Fruit fly (Drosophila melanogaster) whole organism, embryonic: ENCODE results near the gene mag.

Experiments used
- Ada2b ChIP-seq: fragments of 200-800 bp; sonication (Bioruptor generic); IDR thresholded peaks from 2 replicates; pipeline ENCODE4 v1.3.6; 2022; ENCODE audit warnings: missing biosample characterization, missing genetic modification characterization
- Adf1 ChIP-seq: fragments of 200-800 bp; sonication (Bioruptor generic); IDR thresholded peaks from 2 replicates; pipeline ENCODE4 v1.3.6; 2022; ENCODE audit warnings: missing biosample characterization, missing genetic modification characterization
- Bteb2 ChIP-seq: fragments of 200-800 bp; sonication (Bioruptor generic); optimal IDR thresholded peaks from 2 replicates; lab custom pipeline; 2016; ENCODE audit warnings: missing biosample characterization, missing genetic modification characterization
- CG10274 ChIP-seq: fragments of 200-800 bp; sonication (Bioruptor generic); optimal IDR thresholded peaks from 3 replicates; lab custom pipeline; 2017; ENCODE audit warnings: missing biosample characterization, mild to moderate bottlenecking, missing genetic modification characterization
- CG10979 ChIP-seq: fragments of 200-800 bp; sonication (Bioruptor generic); optimal IDR thresholded peaks from 2 replicates; lab custom pipeline; 2018; ENCODE audit warnings: missing biosample characterization, mild to moderate bottlenecking, missing genetic modification characterization, moderate library complexity
- CG12219 ChIP-seq: fragments of 200-800 bp; sonication (Bioruptor generic); optimal IDR thresholded peaks from 3 replicates; lab custom pipeline; 2018; ENCODE audit warnings: missing biosample characterization, mild to moderate bottlenecking, missing genetic modification characterization
- CG14710 ChIP-seq: fragments of 200-800 bp; sonication (Bioruptor generic); optimal IDR thresholded peaks from 3 replicates; lab custom pipeline; 2019; ENCODE audit warnings: missing biosample characterization, mild to moderate bottlenecking, missing genetic modification characterization, moderate library complexity
- CG17186 ChIP-seq: fragments of 200-800 bp; sonication (Bioruptor generic); optimal IDR thresholded peaks from 3 replicates; lab custom pipeline; 2017; ENCODE audit warnings: missing biosample characterization, missing genetic modification reagents, missing genetic modification characterization
- CG17359 ChIP-seq: fragments of 200-800 bp; sonication (Bioruptor generic); optimal IDR thresholded peaks from 3 replicates; lab custom pipeline; 2018; ENCODE audit warnings: missing biosample characterization, mild to moderate bottlenecking, missing genetic modification characterization, moderate library complexity
- CG17568 ChIP-seq: fragments of 200-800 bp; sonication (Bioruptor generic); optimal IDR thresholded peaks from 2 replicates; lab custom pipeline; 2018; ENCODE audit warnings: missing biosample characterization, mild to moderate bottlenecking, missing genetic modification characterization, moderate library complexity
- CG2116 ChIP-seq: fragments of 200-800 bp; sonication (Bioruptor generic); optimal IDR thresholded peaks from 3 replicates; lab custom pipeline; 2018; ENCODE audit warnings: missing biosample characterization, mild to moderate bottlenecking, missing genetic modification characterization
- CG2712 ChIP-seq: fragments of 200-800 bp; optimal IDR thresholded peaks from 3 replicates; lab custom pipeline; 2019; ENCODE audit warnings: missing biosample characterization, mild to moderate bottlenecking, missing genetic modification characterization, moderate library complexity
- CG31441 ChIP-seq: fragments of 200-800 bp; sonication (Bioruptor generic); IDR thresholded peaks from 2 replicates; pipeline ENCODE4 v1.3.6; 2022; ENCODE audit warnings: missing biosample characterization, missing genetic modification characterization
- CG32532 ChIP-seq: fragments of 200-800 bp; sonication (Bioruptor generic); IDR thresholded peaks from 2 replicates; pipeline ENCODE4 v1.3.6; 2022; ENCODE audit warnings: missing biosample characterization, missing genetic modification characterization
- CG34224 ChIP-seq: fragments of 200-800 bp; sonication (Bioruptor generic); IDR thresholded peaks from 3 replicates; pipeline ENCODE4 v1.3.6; 2022; ENCODE audit warnings: missing biosample characterization, missing genetic modification characterization; ENCODE audit not compliant: partially characterized antibody
- CG34422 ChIP-seq: fragments of 200-800 bp; sonication (Bioruptor generic); IDR thresholded peaks from 3 replicates; pipeline ENCODE4 v1.3.6; 2022; ENCODE audit warnings: missing biosample characterization, missing genetic modification characterization
- CG5953 ChIP-seq: fragments of 200-800 bp; sonication (Bioruptor generic); IDR thresholded peaks from 2 replicates; pipeline ENCODE4 v1.3.6; 2022; ENCODE audit warnings: missing biosample characterization, missing genetic modification characterization
- CG6683 ChIP-seq: fragments of 200-800 bp; sonication (Bioruptor generic); optimal IDR thresholded peaks from 2 replicates; lab custom pipeline; 2017; ENCODE audit warnings: missing biosample characterization, mild to moderate bottlenecking, missing genetic modification characterization, missing genetic modification reagents
- CG8924 ChIP-seq: fragments of 200-800 bp; optimal IDR thresholded peaks from 3 replicates; lab custom pipeline; 2019; ENCODE audit warnings: missing biosample characterization, mild to moderate bottlenecking, missing genetic modification characterization, moderate library complexity
- Dip2 ChIP-seq: fragments of 200-800 bp; sonication (Bioruptor generic); IDR thresholded peaks from 2 replicates; pipeline ENCODE4 v1.3.6; 2022; ENCODE audit warnings: missing biosample characterization, missing genetic modification characterization
- Doc2 ChIP-seq: fragments of 200-800 bp; sonication (Bioruptor generic); IDR thresholded peaks from 2 replicates; pipeline ENCODE4 v1.3.6; 2022; ENCODE audit warnings: missing biosample characterization, missing genetic modification characterization
- Dp ChIP-seq: fragments of 200-800 bp; sonication (Bioruptor generic); optimal IDR thresholded peaks from 2 replicates; lab custom pipeline; 2018; ENCODE audit warnings: missing biosample characterization, mild to moderate bottlenecking, missing genetic modification characterization, moderate library complexity
- Lhr ChIP-seq: fragments of 200-800 bp; sonication (Bioruptor generic); optimal IDR thresholded peaks from 3 replicates; lab custom pipeline; 2017; ENCODE audit warnings: mild to moderate bottlenecking, missing biosample characterization, missing genetic modification reagents, missing genetic modification characterization
- MESR4 ChIP-seq: fragments of 200-800 bp; sonication (Bioruptor generic); optimal IDR thresholded peaks from 2 replicates; lab custom pipeline; 2018; ENCODE audit warnings: missing biosample characterization, mild to moderate bottlenecking, missing genetic modification characterization, moderate library complexity
- Max ChIP-seq: fragments of 200-800 bp; sonication (Bioruptor generic); optimal IDR thresholded peaks from 2 replicates; lab custom pipeline; 2016; ENCODE audit warnings: missing biosample characterization, mild to moderate bottlenecking, missing genetic modification characterization
- Mrtf ChIP-seq: fragments of 200-800 bp; sonication (Bioruptor generic); IDR thresholded peaks from 3 replicates; pipeline ENCODE4 v1.3.6; 2022; ENCODE audit warnings: missing biosample characterization, missing genetic modification characterization
- NFAT ChIP-seq: fragments of 200-800 bp; sonication (Bioruptor generic); IDR thresholded peaks from 2 replicates; pipeline ENCODE4 v1.3.6; 2022; ENCODE audit warnings: missing biosample characterization, missing genetic modification characterization
- NfI ChIP-seq: fragments of 200-800 bp; sonication (Bioruptor generic); optimal IDR thresholded peaks from 3 replicates; lab custom pipeline; 2018; ENCODE audit warnings: missing biosample characterization, mild to moderate bottlenecking, missing genetic modification characterization, moderate library complexity
- Pdp1 ChIP-seq, 2 experiments: fragments of 200-800 bp; sonication (Bioruptor generic); optimal IDR thresholded peaks; 3 replicates each; lab custom pipeline; 2016; ENCODE audit warnings: missing biosample characterization in 2 of 2, missing genetic modification characterization in 2 of 2, mild to moderate bottlenecking in 1 of 2, moderate library complexity in 1 of 2
- Poxn ChIP-seq: fragments of 200-800 bp; sonication (Bioruptor generic); IDR thresholded peaks from 2 replicates; pipeline ENCODE4 v1.3.6; 2022; ENCODE audit warnings: missing biosample characterization, missing genetic modification characterization
- Side ChIP-seq: fragments of 200-800 bp; sonication (Bioruptor generic); optimal IDR thresholded peaks from 2 replicates; lab custom pipeline; 2016; ENCODE audit warnings: missing biosample characterization, missing genetic modification characterization
- Sox102F ChIP-seq: fragments of 200-800 bp; sonication (Bioruptor generic); optimal IDR thresholded peaks from 2 replicates; lab custom pipeline; 2018; ENCODE audit warnings: missing biosample characterization, mild to moderate bottlenecking, missing genetic modification characterization, moderate library complexity
- Sry-δ ChIP-seq: fragments of 200-800 bp; sonication (Bioruptor generic); optimal IDR thresholded peaks from 2 replicates; lab custom pipeline; 2016; ENCODE audit warnings: missing biosample characterization, missing genetic modification characterization
- Trl ChIP-seq, 3 experiments: fragments of >200 bp in 2 of 3; fragments of 200-800 bp in 1 of 3; sonication (Bioruptor generic) in 1 of 3; optimal IDR thresholded peaks; 2 replicates in 1 of 3; 3 replicates in 2 of 3; lab custom pipeline; 2016 to 2017; ENCODE audit warnings: missing biosample characterization in 1 of 3, missing genetic modification characterization in 1 of 3
- bbx ChIP-seq: fragments of 200-800 bp; sonication (Bioruptor generic); IDR thresholded peaks from 2 replicates; pipeline ENCODE4 v1.3.6; 2022; ENCODE audit warnings: missing biosample characterization, missing genetic modification characterization; ENCODE audit not compliant: partially characterized antibody
- dimm ChIP-seq: fragments of 200-800 bp; sonication (Bioruptor generic); IDR thresholded peaks from 2 replicates; pipeline ENCODE4 v1.3.6; 2022; ENCODE audit warnings: missing biosample characterization, missing genetic modification characterization
- fd102C ChIP-seq: fragments of 200-800 bp; sonication (Bioruptor generic); optimal IDR thresholded peaks from 2 replicates; lab custom pipeline; 2018; ENCODE audit warnings: missing biosample characterization, mild to moderate bottlenecking, missing genetic modification characterization, moderate library complexity
- fru ChIP-seq: fragments of >200 bp; optimal IDR thresholded peaks from 2 replicates; lab custom pipeline; 2017
- ftz-f1 ChIP-seq: fragments of 200-800 bp; sonication (Bioruptor generic); optimal IDR thresholded peaks from 2 replicates; lab custom pipeline; 2016; ENCODE audit warnings: missing biosample characterization, missing genetic modification characterization
- gfzf ChIP-seq: fragments of 200-800 bp; sonication (Bioruptor generic); optimal IDR thresholded peaks from 2 replicates; lab custom pipeline; 2016; ENCODE audit warnings: missing biosample characterization, mild to moderate bottlenecking, missing genetic modification characterization, moderate library complexity
- grau ChIP-seq: fragments of 200-800 bp; optimal IDR thresholded peaks from 3 replicates; lab custom pipeline; 2019; ENCODE audit warnings: missing biosample characterization, mild to moderate bottlenecking, missing genetic modification characterization, moderate library complexity
- jing ChIP-seq: fragments of 200-800 bp; sonication (Bioruptor generic); optimal IDR thresholded peaks from 2 replicates; lab custom pipeline; 2018; ENCODE audit warnings: missing biosample characterization, mild to moderate bottlenecking, missing genetic modification characterization
- ken ChIP-seq: fragments of 200-800 bp; sonication (Bioruptor generic); IDR thresholded peaks from 3 replicates; pipeline ENCODE4 v1.3.6; 2022; ENCODE audit warnings: missing biosample characterization, missing genetic modification characterization
- lilli ChIP-seq: fragments of 200-800 bp; sonication (Bioruptor generic); optimal IDR thresholded peaks from 3 replicates; lab custom pipeline; 2016; ENCODE audit warnings: missing biosample characterization, missing genetic modification characterization
- peb ChIP-seq: fragments of 200-800 bp; sonication (Bioruptor generic); IDR thresholded peaks from 2 replicates; pipeline ENCODE4 v1.3.6; 2022; ENCODE audit warnings: missing biosample characterization, missing genetic modification characterization
- prd ChIP-seq, 3 experiments: fragments of >200 bp in 2 of 3; fragments of 200-800 bp in 1 of 3; sonication (Bioruptor generic) in 1 of 3; optimal IDR thresholded peaks in 2 of 3; IDR thresholded peaks in 1 of 3; 2 replicates in 2 of 3; 3 replicates in 1 of 3; pipeline versions ENCODE4 v1.3.6 to Lab custom; 2017 to 2022; ENCODE audit warnings: missing biosample characterization in 1 of 3, missing genetic modification characterization in 1 of 3
- row ChIP-seq: fragments of 200-800 bp; sonication (Bioruptor generic); IDR thresholded peaks from 3 replicates; pipeline ENCODE4 v1.3.6; 2022; ENCODE audit warnings: missing biosample characterization, missing genetic modification characterization
- sd ChIP-seq: fragments of 200-800 bp; sonication (Bioruptor generic); optimal IDR thresholded peaks from 3 replicates; lab custom pipeline; 2018; ENCODE audit warnings: missing biosample characterization, mild to moderate bottlenecking, missing genetic modification characterization, moderate library complexity
- trem ChIP-seq: fragments of 200-800 bp; optimal IDR thresholded peaks from 3 replicates; lab custom pipeline; 2019; ENCODE audit warnings: missing biosample characterization, mild to moderate bottlenecking, missing genetic modification characterization, moderate library complexity

The mag gene

dm6 chr3L:20436069-20436468 lies 24.4 kb upstream of the mag start, which contains the start of the genes mRpL15 and CtIP (continued):
- no peak for TF ChIP-seq CG12219 (GFP tag; lab: Kevin White, UChicago)
- TF ChIP-seq trem: peak; percentile 53
- TF ChIP-seq ken (GFP tag; lab: Robert Waterston, UW): no peak
- no peak for TF ChIP-seq CG6683
- TF ChIP-seq NFAT: no peak
- TF ChIP-seq Dp (GFP tag; lab: Kevin White, UChicago): peak; percentile 62
- peak; percentile 88 for TF ChIP-seq gfzf (GFP tag; lab: Kevin White, UChicago)
- no peak for TF ChIP-seq CG10979 (tag; lab: Kevin White, UChicago)
- peak; percentile 11 for TF ChIP-seq CG14710 (tag; lab: Kevin White, UChicago)
- TF ChIP-seq Sox102F (GFP tag; lab: Kevin White, UChicago): no peak
- peak; percentile 3 for TF ChIP-seq CG8924 (tag; lab: Kevin White, UChicago)
- TF ChIP-seq NfI: no peak
- no peak for TF ChIP-seq fd102C
- no peak for TF ChIP-seq CG5953 (GFP tag; lab: Robert Waterston, UW)
- no peak for TF ChIP-seq fru (lab: Kevin White, UChicago)
- TF ChIP-seq Poxn (GFP tag; lab: Robert Waterston, UW): no peak
- TF ChIP-seq ftz-f1 (GFP tag; lab: Kevin White, UChicago): no peak
- TF ChIP-seq peb: no peak
- TF ChIP-seq CG17359 (tag; lab: Kevin White, UChicago): no peak
- peak; percentile 11 for TF ChIP-seq CG2712 (tag; lab: Kevin White, UChicago)
- TF ChIP-seq CG17568 (GFP tag; lab: Kevin White, UChicago): no peak
- TF ChIP-seq bbx (GFP tag; lab: Robert Waterston, UW): peak; percentile 55
- no peak for TF ChIP-seq Dip2 (GFP tag; lab: Robert Waterston, UW)
- TF ChIP-seq CG17186 (GFP tag; lab: Kevin White, UChicago): peak; percentile 49
- TF ChIP-seq row (GFP tag; lab: Robert Waterston, UW): no peak
- peak; percentile 39 for TF ChIP-seq Sry-δ (GFP tag; lab: Kevin White, UChicago)
- no peak for TF ChIP-seq CG32532 (GFP tag; lab: Robert Waterston, UW)
- TF ChIP-seq sd (tag; lab: Kevin White, UChicago): peak; percentile 53
- no peak for TF ChIP-seq jing (GFP tag; lab: Kevin White, UChicago)
- TF ChIP-seq CG34224 (GFP tag; lab: Robert Waterston, UW): peak; percentile 26; the same call in 1 of the 3 replicates
- peak; percentile 39 for TF ChIP-seq MESR4 (GFP tag; lab: Kevin White, UChicago)
- no peak for TF ChIP-seq Lhr (GFP tag; lab: Kevin White, UChicago)
- TF ChIP-seq CG31441 (GFP tag; lab: Robert Waterston, UW): no peak
- TF ChIP-seq dimm (GFP tag; lab: Robert Waterston, UW): no peak
- peak in 1 of 2 experiments; percentile 29 for TF ChIP-seq Pdp1 (GFP tag; optimal IDR thresholded peaks at IDR 0.05; lab: Kevin White, UChicago)
- peak; percentile 68; the same call in 1 of the 3 replicates for TF ChIP-seq CG34422 (GFP tag; lab: Robert Waterston, UW)
- no peak for TF ChIP-seq Side (GFP tag; lab: Kevin White, UChicago)
- TF ChIP-seq Ada2b: no peak
- TF ChIP-seq lilli: no peak
- no peak for TF ChIP-seq Mrtf (GFP tag; lab: Robert Waterston, UW)
- no peak for TF ChIP-seq Doc2
- peak; percentile 5 for TF ChIP-seq CG2116 (GFP tag; lab: Kevin White, UChicago)
- TF ChIP-seq prd (optimal IDR thresholded peaks at IDR 0.05; lab: Kevin White, UChicago): no peak
- no peak for TF ChIP-seq prd (GFP tag; IDR thresholded peaks at IDR 0.05; lab: Robert Waterston, UW)
- TF ChIP-seq Trl (optimal IDR thresholded peaks at IDR 0.05; lab: Kevin White, UChicago): no peak
- no peak for TF ChIP-seq Trl (GFP tag; optimal IDR thresholded peaks at IDR 0.05; lab: Kevin White, UChicago)
- TF ChIP-seq Bteb2 (GFP tag; lab: Kevin White, UChicago): no peak
- no peak for TF ChIP-seq grau (tag; lab: Kevin White, UChicago)
- no peak for TF ChIP-seq CG10274 (GFP tag; lab: Kevin White, UChicago)
- no peak for TF ChIP-seq Max
- 0 out of 2 replicates have a peak, but pooled peaks have one; percentile 31 for TF ChIP-seq Adf1 (GFP tag; lab: Robert Waterston, UW)
